Worm (Caenorhabditis elegans) whole organism, late embryonic: ENCODE measurements around the gene fln-1.

Source experiments
- C38D4.7 ChIP-seq: fragments of 200-800 bp; sonication (Bioruptor generic); optimal IDR thresholded peaks from 2 replicates; lab custom pipeline; 2018; ENCODE audit warnings: mild to moderate bottlenecking, missing genetic modification characterization, moderate library complexity, missing compliant biosample characterization
- K02D7.2 ChIP-seq: sonication (generic microtip); optimal IDR thresholded peaks from 2 replicates; lab custom pipeline; 2017; ENCODE audit warnings: mild to moderate bottlenecking, missing genetic modification characterization, missing compliant biosample characterization
- K09A11.1 ChIP-seq: sonication (generic microtip); optimal IDR thresholded peaks from 2 replicates; lab custom pipeline; 2017; ENCODE audit warnings: antibody characterized with exemption, mild to moderate bottlenecking, missing genetic modification characterization, missing compliant biosample characterization; ENCODE audit not compliant: insufficient read depth
- ceh-14 ChIP-seq: sonication (generic microtip); optimal IDR thresholded peaks from 2 replicates; lab custom pipeline; 2016; ENCODE audit warnings: missing genotype, missing genetic modification characterization, missing compliant biosample characterization
- ceh-18 ChIP-seq: sonication (generic microtip); optimal IDR thresholded peaks from 2 replicates; lab custom pipeline; 2016; ENCODE audit warnings: missing genetic modification characterization, missing compliant biosample characterization
- ceh-19 ChIP-seq: fragments of 200-800 bp; sonication (Bioruptor generic); optimal IDR thresholded peaks from 2 replicates; lab custom pipeline; 2018; ENCODE audit warnings: mild to moderate bottlenecking, missing genetic modification characterization, missing compliant biosample characterization
- ceh-30 ChIP-seq: fragments of 150-350 bp; optimal IDR thresholded peaks from 2 replicates; lab custom pipeline; 2014; ENCODE audit warnings: missing biosample characterization, missing genetic modification characterization
- ceh-31 ChIP-seq: sonication (generic microtip); optimal IDR thresholded peaks from 2 replicates; lab custom pipeline; 2016; ENCODE audit warnings: missing genetic modification characterization, missing compliant biosample characterization
- ceh-34 ChIP-seq: sonication (generic microtip); optimal IDR thresholded peaks from 2 replicates; lab custom pipeline; 2016; ENCODE audit warnings: mild to moderate bottlenecking, missing genetic modification characterization, missing compliant biosample characterization
- ceh-45 ChIP-seq: fragments of 200-800 bp; sonication (Bioruptor generic); IDR thresholded peaks from 2 replicates; pipeline ENCODE4 v1.3.6; 2022; ENCODE audit warnings: missing genetic modification reagents, missing genetic modification characterization, missing compliant biosample characterization
- ceh-48 ChIP-seq: sonication (generic microtip); optimal IDR thresholded peaks from 2 replicates; lab custom pipeline; 2016; ENCODE audit warnings: missing genetic modification characterization, inconsistent platforms, missing compliant biosample characterization
- che-1 ChIP-seq: sonication (generic microtip); optimal IDR thresholded peaks from 2 replicates; lab custom pipeline; 2016; ENCODE audit warnings: mild to moderate bottlenecking, missing genetic modification characterization, missing compliant biosample characterization
- dmd-4 ChIP-seq: sonication (generic microtip); optimal IDR thresholded peaks from 2 replicates; lab custom pipeline; 2016; ENCODE audit warnings: borderline replicate concordance, missing genetic modification characterization, missing compliant biosample characterization
- dve-1 ChIP-seq: sonication (generic microtip); optimal IDR thresholded peaks from 2 replicates; lab custom pipeline; 2017; ENCODE audit warnings: antibody characterized with exemption, mild to moderate bottlenecking, missing genetic modification characterization, missing compliant biosample characterization
- elt-2 ChIP-seq: sonication (generic microtip); optimal IDR thresholded peaks from 2 replicates; lab custom pipeline; 2016; ENCODE audit warnings: missing genetic modification reagents, missing genetic modification characterization, missing compliant biosample characterization
- fax-1 ChIP-seq: sonication (generic microtip); optimal IDR thresholded peaks from 2 replicates; lab custom pipeline; 2016; ENCODE audit warnings: missing genotype, missing genetic modification characterization, missing compliant biosample characterization
- fkh-10 ChIP-seq: fragments of 150-350 bp; optimal IDR thresholded peaks from 2 replicates; lab custom pipeline; 2014; ENCODE audit warnings: missing biosample characterization, missing genetic modification reagents, missing genetic modification characterization
- fkh-6 ChIP-seq: sonication (generic microtip); optimal IDR thresholded peaks from 2 replicates; lab custom pipeline; 2016; ENCODE audit warnings: missing genetic modification characterization, missing compliant biosample characterization
- gmeb-2 ChIP-seq: sonication (generic microtip); optimal IDR thresholded peaks from 2 replicates; lab custom pipeline; 2016; ENCODE audit warnings: missing genetic modification characterization, inconsistent platforms, missing compliant biosample characterization
- hlh-15 ChIP-seq: sonication (generic microtip); optimal IDR thresholded peaks from 2 replicates; lab custom pipeline; 2016; ENCODE audit warnings: missing genetic modification characterization, missing compliant biosample characterization
- hlh-30 ChIP-seq: sonication (generic microtip); optimal IDR thresholded peaks from 2 replicates; lab custom pipeline; 2017; ENCODE audit warnings: antibody characterized with exemption, missing genetic modification characterization, missing compliant biosample characterization; ENCODE audit not compliant: insufficient read depth
- hlh-8 ChIP-seq: sonication (generic microtip); optimal IDR thresholded peaks from 2 replicates; lab custom pipeline; 2016; ENCODE audit warnings: missing genotype, missing genetic modification characterization, missing compliant biosample characterization
- madf-2 ChIP-seq: sonication (generic microtip); optimal IDR thresholded peaks from 2 replicates; lab custom pipeline; 2017; ENCODE audit warnings: missing genetic modification characterization, missing compliant biosample characterization
- mec-3 ChIP-seq: sonication (generic microtip); optimal IDR thresholded peaks from 2 replicates; lab custom pipeline; 2016; ENCODE audit warnings: borderline replicate concordance, missing genetic modification characterization, missing compliant biosample characterization
- nfya-1 ChIP-seq: sonication (generic microtip); optimal IDR thresholded peaks from 2 replicates; lab custom pipeline; 2017; ENCODE audit warnings: missing genetic modification characterization, mild to moderate bottlenecking, missing compliant biosample characterization, antibody characterized with exemption, moderate library complexity
- nhr-11 ChIP-seq: fragments of 150-350 bp; optimal IDR thresholded peaks from 2 replicates; lab custom pipeline; 2014; ENCODE audit warnings: missing biosample characterization, missing genetic modification characterization
- nhr-232 ChIP-seq: sonication (generic microtip); optimal IDR thresholded peaks from 2 replicates; lab custom pipeline; 2016; ENCODE audit warnings: missing genetic modification characterization, missing compliant biosample characterization
- pag-3 ChIP-seq: sonication (generic microtip); optimal IDR thresholded peaks from 2 replicates; lab custom pipeline; 2016; ENCODE audit warnings: missing compliant biosample characterization, missing genetic modification characterization, borderline replicate concordance
- pros-1 ChIP-seq: fragments of 150-350 bp; optimal IDR thresholded peaks from 2 replicates; lab custom pipeline; 2014; ENCODE audit warnings: missing biosample characterization, missing genetic modification reagents, missing genetic modification characterization
- sdc-2 ChIP-seq: sonication (generic microtip); optimal IDR thresholded peaks from 2 replicates; lab custom pipeline; 2016; ENCODE audit warnings: missing genotype, missing genetic modification characterization, missing compliant biosample characterization
- sox-2 ChIP-seq: fragments of 200-800 bp; sonication (Bioruptor generic); IDR thresholded peaks from 2 replicates; pipeline ENCODE4 v1.3.6; 2022; ENCODE audit warnings: missing genetic modification reagents, missing genetic modification characterization, missing compliant biosample characterization
- ttx-3 ChIP-seq: sonication (generic microtip); optimal IDR thresholded peaks from 2 replicates; lab custom pipeline; 2016; ENCODE audit warnings: missing genetic modification reagents, missing genetic modification characterization, missing compliant biosample characterization
- unc-3 ChIP-seq, 2 experiments: fragments of 200-800 bp in 1 of 2; sonication (Bioruptor generic) in 1 of 2; sonication (generic microtip) in 1 of 2; conservative IDR thresholded peaks in 1 of 2; optimal IDR thresholded peaks in 1 of 2; 2 replicates each; pipeline versions ENCODE4 v1.3.6 to Lab custom; 2016 to 2022; ENCODE audit warnings: missing compliant biosample characterization in 2 of 2, missing genetic modification characterization in 2 of 2, missing genetic modification reagents in 1 of 2
- zip-5 ChIP-seq: sonication (generic microtip); optimal IDR thresholded peaks from 2 replicates; lab custom pipeline; 2016; ENCODE audit warnings: missing genetic modification characterization, missing compliant biosample characterization
- ztf-16 ChIP-seq: sonication (generic microtip); optimal IDR thresholded peaks from 2 replicates; lab custom pipeline; 2017; ENCODE audit warnings: missing genetic modification characterization, missing compliant biosample characterization

fln-1 gene

ce11 chrIV:385150-385937 is 9.5 kb upstream of the fln-1 start, which contains the start of gene rps-24 (continued):
- peak; percentile 67 for TF ChIP-seq sdc-2 (tag; lab: Kevin White, UChicago)
- TF ChIP-seq ceh-48 (tag; lab: Kevin White, UChicago), result peak; percentile 63
- TF ChIP-seq hlh-30 (tag; lab: Kevin White, UChicago), result peak; percentile 26
- TF ChIP-seq hlh-15 (tag; lab: Kevin White, UChicago), result peak; percentile 75
- TF ChIP-seq nfya-1 (tag; lab: Kevin White, UChicago), result peak; percentile 86
- TF ChIP-seq ceh-31, result peak; percentile 100
- peak; percentile 64 for TF ChIP-seq sox-2 (GFP tag; lab: Robert Waterston, UW)
- peak; percentile 61 for TF ChIP-seq dve-1 (tag; lab: Kevin White, UChicago)
- peak; percentile 69 for TF ChIP-seq unc-3 (GFP tag; conservative IDR thresholded peaks at IDR 0.05; lab: Robert Waterston, UW)
- peak; percentile 81 for TF ChIP-seq unc-3 (tag; optimal IDR thresholded peaks at IDR 0.05; lab: Kevin White, UChicago)
- peak; percentile 68 for TF ChIP-seq ceh-45 (GFP tag; lab: Robert Waterston, UW)
- peak; percentile 43 for TF ChIP-seq che-1 (tag; lab: Kevin White, UChicago)
- TF ChIP-seq fax-1 (tag; lab: Kevin White, UChicago), result peak; percentile 93
- peak; percentile 50 for TF ChIP-seq K02D7.2 (tag; lab: Kevin White, UChicago)
- TF ChIP-seq madf-2, result peak; percentile 43
- TF ChIP-seq ceh-14 (tag; lab: Kevin White, UChicago), result peak; percentile 98
- peak; percentile 85 for TF ChIP-seq ceh-19 (GFP tag; lab: Kevin White, UChicago)
- TF ChIP-seq pros-1, result peak; percentile 22

ce11 chrIV:383135-383731 is 7.4 kb upstream of the fln-1 start, which contains the start of gene spl-1:
Gene spl-1 (minus strand): TSS chrIV:383185.
- no peak for TF ChIP-seq ceh-18 (tag; lab: Kevin White, UChicago)
- no peak for TF ChIP-seq nfya-1 (tag; lab: Kevin White, UChicago)
- no peak for TF ChIP-seq ttx-3 (tag; lab: Kevin White, UChicago)
- no peak for TF ChIP-seq ztf-16 (tag; lab: Kevin White, UChicago)
- no peak for TF ChIP-seq pag-3 (tag; lab: Kevin White, UChicago)
- TF ChIP-seq elt-2 (tag; lab: Kevin White, UChicago), result peak; percentile 49

ce11 chrIV:379605-380004 is 3.8 kb upstream of the fln-1 start:
- TF ChIP-seq ceh-30 (tag; lab: Kevin White, UChicago), result no peak
- no peak for TF ChIP-seq unc-3 (GFP tag; conservative IDR thresholded peaks at IDR 0.05; lab: Robert Waterston, UW)
- no peak for TF ChIP-seq unc-3 (tag; optimal IDR thresholded peaks at IDR 0.05; lab: Kevin White, UChicago)
- TF ChIP-seq zip-5 (tag; lab: Kevin White, UChicago), result no peak
- TF ChIP-seq gmeb-2, result no peak
- no peak for TF ChIP-seq nhr-232
- no peak for TF ChIP-seq nhr-11 (tag; lab: Kevin White, UChicago)
- no peak for TF ChIP-seq C38D4.7 (GFP tag; lab: Kevin White, UChicago)
- no peak for TF ChIP-seq dmd-4 (tag; lab: Kevin White, UChicago)
- no peak for TF ChIP-seq hlh-15 (tag; lab: Kevin White, UChicago)
- no peak for TF ChIP-seq hlh-8
- TF ChIP-seq fkh-6 (tag; lab: Kevin White, UChicago), result no peak
- no peak for TF ChIP-seq fax-1 (tag; lab: Kevin White, UChicago)
- no peak for TF ChIP-seq pros-1
- no peak for TF ChIP-seq K09A11.1 (tag; lab: Kevin White, UChicago)
- no peak for TF ChIP-seq mec-3 (tag; lab: Kevin White, UChicago)
- TF ChIP-seq ceh-48 (tag; lab: Kevin White, UChicago), result no peak
- no peak for TF ChIP-seq sdc-2 (tag; lab: Kevin White, UChicago)
- no peak for TF ChIP-seq nfya-1 (tag; lab: Kevin White, UChicago)
- TF ChIP-seq fkh-10 (GFP tag; lab: Kevin White, UChicago), result no peak
- no peak for TF ChIP-seq ceh-34 (tag; lab: Kevin White, UChicago)
